Worm (Caenorhabditis elegans) whole organism, L3 larva: ENCODE data around the gene mcu-1.

ENCODE experiments used
- elt-2 ChIP-seq: sonication (generic microtip); optimal IDR thresholded peaks from 2 replicates; lab custom pipeline; 2016; ENCODE audit warnings: missing genetic modification reagents, mild to moderate bottlenecking, missing genetic modification characterization, missing compliant biosample characterization
- zag-1 ChIP-seq: fragments of 150-350 bp; optimal IDR thresholded peaks from 2 replicates; lab custom pipeline; 2014; ENCODE audit warnings: missing biosample characterization, missing genetic modification characterization
- ztf-11 ChIP-seq: fragments of 150-350 bp; optimal IDR thresholded peaks from 2 replicates; lab custom pipeline; 2014; ENCODE audit warnings: missing biosample characterization, missing genetic modification characterization

ce11 chrIV:5926643-5927042 lies 12.4 kb downstream of the mcu-1 start:
- no peak for TF ChIP-seq ztf-11 (tag; lab: Kevin White, UChicago)
- TF ChIP-seq elt-2, result no peak
- TF ChIP-seq zag-1 (tag; lab: Kevin White, UChicago), result no peak
